Fruit fly (Drosophila melanogaster): ENCODE results near the gene wam.

DNA sequence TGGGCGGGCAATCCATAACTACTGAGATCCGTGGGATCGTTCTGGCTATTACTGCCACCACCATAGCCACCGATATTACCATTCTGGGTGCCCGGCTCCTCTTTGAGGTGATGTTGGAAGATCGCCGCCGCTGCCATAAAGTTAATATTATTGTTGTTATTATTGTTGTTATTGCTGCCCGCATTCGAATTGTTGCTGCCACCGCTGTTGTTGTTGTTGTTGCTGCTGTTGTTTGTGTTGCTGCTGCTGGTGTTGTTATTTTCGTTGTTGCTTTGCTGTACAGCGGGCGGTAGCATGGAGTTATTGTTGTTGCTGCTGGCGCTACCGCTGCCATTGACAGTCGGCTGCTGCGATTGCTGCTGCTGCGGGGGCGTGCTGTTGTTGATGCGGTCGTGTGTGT lies 4.4 kb upstream of the wam start:
- TF ChIP-seq usp (GFP tag; optimal IDR thresholded peaks at IDR 0.05) (no peak), Myc (optimal IDR thresholded peaks at IDR 0.05) (no peak), pan (optimal IDR thresholded peaks at IDR 0.05) (no peak), h (GFP tag; optimal IDR thresholded peaks at IDR 0.05) (no peak), Mio (GFP tag; optimal IDR thresholded peaks at IDR 0.05) (no peak), Dfd (GFP tag; optimal IDR thresholded peaks at IDR 0.05) (no peak), HLH106 (tag; optimal IDR thresholded peaks at IDR 0.05) (no peak)
